Worm (Caenorhabditis elegans) whole organism, L3 larva: ENCODE data around the gene srh-2.

Experiments used
- R02D3.7 ChIP-seq: fragments of 150-350 bp; optimal IDR thresholded peaks from 2 replicates; lab custom pipeline; 2014; ENCODE audit warnings: missing biosample characterization, missing genetic modification characterization
- ZK546.5 ChIP-seq: sonication (generic microtip); optimal IDR thresholded peaks from 2 replicates; lab custom pipeline; 2017; ENCODE audit warnings: missing biosample characterization, missing genetic modification characterization
- aly-2 ChIP-seq: fragments of 150-350 bp; optimal IDR thresholded peaks from 2 replicates; lab custom pipeline; 2014; ENCODE audit warnings: missing biosample characterization, missing genetic modification characterization
- ama-1 ChIP-seq: fragments of 150-350 bp; optimal IDR thresholded peaks from 2 replicates; lab custom pipeline; 2018
- ceh-16 ChIP-seq: sonication (generic microtip); optimal IDR thresholded peaks from 2 replicates; lab custom pipeline; 2017; ENCODE audit warnings: missing biosample characterization, missing genetic modification characterization
- ceh-28 ChIP-seq: fragments of 150-350 bp; optimal IDR thresholded peaks from 2 replicates; lab custom pipeline; 2014; ENCODE audit warnings: missing biosample characterization, missing genetic modification reagents, missing genetic modification characterization
- daf-12 ChIP-seq: fragments of 150-350 bp; optimal IDR thresholded peaks from 2 replicates; lab custom pipeline; 2014; ENCODE audit warnings: missing biosample characterization, missing genetic modification reagents, missing genetic modification characterization
- egl-27 ChIP-seq: sonication (generic microtip); optimal IDR thresholded peaks from 4 replicates; lab custom pipeline; 2017; ENCODE audit warnings: missing biosample characterization, missing genetic modification reagents, missing genetic modification characterization
- egl-5 ChIP-seq: fragments of 150-350 bp; optimal IDR thresholded peaks from 2 replicates; lab custom pipeline; 2017; ENCODE audit warnings: missing biosample characterization, missing genetic modification reagents, missing genetic modification characterization, inconsistent platforms
- elt-1 ChIP-seq: fragments of 150-350 bp; optimal IDR thresholded peaks from 2 replicates; lab custom pipeline; 2014; ENCODE audit warnings: missing biosample characterization, missing genetic modification characterization
- elt-2 ChIP-seq: sonication (generic microtip); optimal IDR thresholded peaks from 2 replicates; lab custom pipeline; 2016; ENCODE audit warnings: missing genetic modification reagents, mild to moderate bottlenecking, missing genetic modification characterization, missing compliant biosample characterization
- elt-3 ChIP-seq, 3 experiments: fragments of 150-350 bp in 1 of 3; sonication (generic microtip) in 2 of 3; optimal IDR thresholded peaks; 2 replicates in 2 of 3; 4 replicates in 1 of 3; lab custom pipeline; 2014 to 2017; ENCODE audit warnings: missing biosample characterization in 3 of 3, missing genetic modification characterization in 3 of 3
- eor-1 ChIP-seq, 2 experiments: fragments of 150-350 bp; optimal IDR thresholded peaks; 2 replicates each; lab custom pipeline; 2014 to 2018; ENCODE audit warnings: missing biosample characterization in 2 of 2, missing genetic modification characterization in 2 of 2
- fkh-10 ChIP-seq: sonication (generic microtip); optimal IDR thresholded peaks from 2 replicates; lab custom pipeline; 2017; ENCODE audit warnings: missing biosample characterization, missing genetic modification reagents, missing genetic modification characterization
- fkh-2 ChIP-seq: fragments of 150-350 bp; optimal IDR thresholded peaks from 2 replicates; lab custom pipeline; 2014; ENCODE audit warnings: missing biosample characterization, missing genetic modification reagents, missing genetic modification characterization
- hmg-11 ChIP-seq: sonication (generic microtip); optimal IDR thresholded peaks from 2 replicates; lab custom pipeline; 2016; ENCODE audit warnings: missing genetic modification characterization, missing compliant biosample characterization
- jun-1 ChIP-seq: fragments of 150-350 bp; optimal IDR thresholded peaks from 2 replicates; lab custom pipeline; 2014; ENCODE audit warnings: missing biosample characterization, missing genetic modification reagents, missing genetic modification characterization
- lin-15B ChIP-seq: fragments of 150-350 bp; optimal IDR thresholded peaks from 2 replicates; lab custom pipeline; 2014; ENCODE audit warnings: missing biosample characterization, missing genetic modification characterization
- lin-39 ChIP-seq: fragments of 150-350 bp; optimal IDR thresholded peaks from 2 replicates; lab custom pipeline; 2018; ENCODE audit warnings: missing biosample characterization, missing genetic modification reagents, missing genetic modification characterization
- lsy-12 ChIP-seq: sonication (generic microtip); optimal IDR thresholded peaks from 2 replicates; lab custom pipeline; 2016; ENCODE audit warnings: mild to moderate bottlenecking, missing genetic modification characterization, missing compliant biosample characterization
- mdl-1 ChIP-seq: fragments of 150-350 bp; optimal IDR thresholded peaks from 2 replicates; lab custom pipeline; 2014; ENCODE audit warnings: missing biosample characterization, missing genetic modification characterization
- mml-1 ChIP-seq: fragments of 150-350 bp; sonication (generic microtip); optimal IDR thresholded peaks from 3 replicates; lab custom pipeline; 2014; ENCODE audit warnings: missing biosample characterization, missing genetic modification characterization
- nfya-1 ChIP-seq: sonication (generic microtip); optimal IDR thresholded peaks from 2 replicates; lab custom pipeline; 2017; ENCODE audit warnings: missing genetic modification characterization, mild to moderate bottlenecking, missing compliant biosample characterization, antibody characterized with exemption, moderate library complexity; ENCODE audit not compliant: insufficient read depth
- nhr-11 ChIP-seq: fragments of 150-350 bp; optimal IDR thresholded peaks from 2 replicates; lab custom pipeline; 2014; ENCODE audit warnings: missing biosample characterization, missing genetic modification characterization
- nhr-12 ChIP-seq: fragments of 150-350 bp; optimal IDR thresholded peaks from 2 replicates; lab custom pipeline; 2014; ENCODE audit warnings: missing biosample characterization, missing genetic modification characterization
- nhr-23 ChIP-seq: fragments of 150-350 bp; optimal IDR thresholded peaks from 2 replicates; lab custom pipeline; 2014; ENCODE audit warnings: missing biosample characterization, missing genetic modification reagents, missing genetic modification characterization
- nhr-237 ChIP-seq: fragments of 150-350 bp; optimal IDR thresholded peaks from 2 replicates; lab custom pipeline; 2014; ENCODE audit warnings: missing biosample characterization, missing genetic modification characterization
- nhr-25 ChIP-seq: sonication (generic microtip); optimal IDR thresholded peaks from 2 replicates; lab custom pipeline; 2017; ENCODE audit warnings: missing biosample characterization, missing genetic modification characterization
- nhr-28 ChIP-seq: fragments of 150-350 bp; optimal IDR thresholded peaks from 2 replicates; lab custom pipeline; 2014; ENCODE audit warnings: missing biosample characterization, missing genetic modification characterization
- nhr-43 ChIP-seq: sonication (generic microtip); optimal IDR thresholded peaks from 2 replicates; lab custom pipeline; 2016; ENCODE audit warnings: mild to moderate bottlenecking, missing genetic modification characterization, missing compliant biosample characterization; ENCODE audit not compliant: poor library complexity, severe bottlenecking
- nhr-67 ChIP-seq: fragments of 150-350 bp; optimal IDR thresholded peaks from 2 replicates; lab custom pipeline; 2014; ENCODE audit warnings: missing biosample characterization, missing genetic modification characterization
- nhr-76 ChIP-seq: fragments of 150-350 bp; sonication (generic microtip); optimal IDR thresholded peaks from 5 replicates; lab custom pipeline; 2014; ENCODE audit warnings: missing biosample characterization, missing genetic modification characterization
- nhr-77 ChIP-seq: fragments of 150-350 bp; optimal IDR thresholded peaks from 2 replicates; lab custom pipeline; 2014; ENCODE audit warnings: missing biosample characterization, missing genetic modification characterization
- pha-4 ChIP-seq: fragments of 150-350 bp; optimal IDR thresholded peaks from 2 replicates; lab custom pipeline; 2014; ENCODE audit warnings: missing biosample characterization, missing genetic modification reagents, missing genetic modification characterization
- pqm-1 ChIP-seq: fragments of 150-350 bp; optimal IDR thresholded peaks from 2 replicates; lab custom pipeline; 2017; ENCODE audit warnings: missing biosample characterization, missing genetic modification characterization, inconsistent platforms
- sea-2 ChIP-seq: fragments of 150-350 bp; sonication (generic microtip); optimal IDR thresholded peaks from 4 replicates; lab custom pipeline; 2014; ENCODE audit warnings: missing biosample characterization, missing genetic modification reagents, missing genetic modification characterization
- skn-1 ChIP-seq: fragments of 150-350 bp; optimal IDR thresholded peaks from 2 replicates; lab custom pipeline; 2014; ENCODE audit warnings: missing biosample characterization, missing genetic modification characterization
- snpc-4 ChIP-seq: fragments of 150-350 bp; optimal IDR thresholded peaks from 2 replicates; lab custom pipeline; 2014; ENCODE audit warnings: missing biosample characterization, missing genetic modification characterization
- tbx-2 ChIP-seq: sonication (generic microtip); optimal IDR thresholded peaks from 2 replicates; lab custom pipeline; 2016; ENCODE audit warnings: mild to moderate bottlenecking, missing genetic modification characterization, missing compliant biosample characterization
- unc-39 ChIP-seq: sonication (generic microtip); optimal IDR thresholded peaks from 4 replicates; lab custom pipeline; 2017; ENCODE audit warnings: missing biosample characterization, missing genetic modification characterization
- unc-62 ChIP-seq: fragments of 150-350 bp; sonication (generic microtip); optimal IDR thresholded peaks from 4 replicates; lab custom pipeline; 2014; ENCODE audit warnings: missing biosample characterization, missing genetic modification reagents, missing genetic modification characterization
- zag-1 ChIP-seq: fragments of 150-350 bp; optimal IDR thresholded peaks from 2 replicates; lab custom pipeline; 2014; ENCODE audit warnings: missing biosample characterization, missing genetic modification characterization
- ztf-4 ChIP-seq: fragments of 150-350 bp; optimal IDR thresholded peaks from 2 replicates; lab custom pipeline; 2014; ENCODE audit warnings: missing biosample characterization, missing genetic modification characterization

Gene srh-2

DNA sequence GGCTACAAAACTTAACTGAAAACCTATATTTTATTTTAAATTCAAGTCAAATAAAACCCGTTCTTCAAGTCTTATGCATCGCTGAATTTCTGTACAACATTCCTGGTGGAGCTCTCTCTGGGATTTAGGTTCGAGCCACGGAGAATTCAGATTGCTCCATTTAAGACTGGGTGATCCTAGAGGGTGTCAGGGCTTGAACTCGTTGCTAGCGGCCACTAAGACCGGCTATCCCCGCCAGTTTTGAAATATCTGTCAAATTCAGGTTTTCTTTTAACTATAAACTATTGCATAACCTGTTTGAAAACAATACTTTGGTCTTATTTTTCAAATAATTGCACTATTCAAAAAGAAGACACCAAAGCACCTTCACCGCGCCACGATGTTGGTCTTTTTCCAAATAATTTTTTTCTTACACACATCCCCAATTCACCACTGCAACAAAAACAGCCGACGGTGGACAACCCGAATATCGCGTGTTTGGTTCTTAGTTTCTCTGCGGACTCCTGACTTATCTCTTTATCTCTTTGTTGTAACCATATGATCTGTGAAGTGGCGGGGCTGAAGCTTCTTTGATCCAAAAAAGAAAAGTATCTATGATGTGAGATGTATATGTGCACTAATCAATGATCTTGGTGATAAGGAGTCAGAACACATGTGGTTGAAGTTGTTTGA lies 857 bp downstream of the srh-2 start:
- TF ChIP-seq snpc-4 (tag; lab: Kevin White, UChicago) (peak; percentile 5), ama-1 (peak; percentile 50), nhr-25 (tag; lab: Kevin White, UChicago) (peak; percentile 46), lsy-12 (tag; lab: Kevin White, UChicago) (peak; percentile 7), mdl-1 (tag; lab: Kevin White, UChicago) (peak; percentile 38), tbx-2 (tag; lab: Kevin White, UChicago) (no peak), egl-5 (tag; lab: Kevin White, UChicago) (peak; percentile 31), nhr-76 (tag; lab: Kevin White, UChicago) (no peak), pqm-1 (tag; lab: Kevin White, UChicago) (peak; percentile 65), skn-1 (tag; lab: Kevin White, UChicago) (no peak), nhr-23 (tag; lab: Kevin White, UChicago) (peak; percentile 19), pha-4 (peak; percentile 53), nfya-1 (tag; lab: Kevin White, UChicago) (peak; percentile 49), elt-2 (tag; lab: Kevin White, UChicago) (peak; percentile 77), fkh-10 (no peak), nhr-43 (tag; lab: Kevin White, UChicago) (peak; percentile 57), egl-27 (tag; lab: Kevin White, UChicago) (no peak), ceh-28 (tag; lab: Kevin White, UChicago) (no peak)

- TF ChIP-seq pqm-1 (tag; lab: Kevin White, UChicago) (peak; percentile 87), nfya-1 (tag; lab: Kevin White, UChicago) (peak; percentile 49), hmg-11 (tag; lab: Kevin White, UChicago) (no peak), R02D3.7 (tag; lab: Kevin White, UChicago) (no peak), ama-1 (peak; percentile 87), jun-1 (peak; percentile 67), nhr-43 (tag; lab: Kevin White, UChicago) (peak; percentile 85), pha-4 (peak; percentile 86), nhr-25 (tag; lab: Kevin White, UChicago) (peak; percentile 16), nhr-28 (tag; lab: Kevin White, UChicago) (no peak), lsy-12 (tag; lab: Kevin White, UChicago) (peak; percentile 44), elt-2 (tag; lab: Kevin White, UChicago) (peak; percentile 92)
These were observed 2.1 kb downstream of the srh-2 start for ce11 chrV:730216-730615.

DNA sequence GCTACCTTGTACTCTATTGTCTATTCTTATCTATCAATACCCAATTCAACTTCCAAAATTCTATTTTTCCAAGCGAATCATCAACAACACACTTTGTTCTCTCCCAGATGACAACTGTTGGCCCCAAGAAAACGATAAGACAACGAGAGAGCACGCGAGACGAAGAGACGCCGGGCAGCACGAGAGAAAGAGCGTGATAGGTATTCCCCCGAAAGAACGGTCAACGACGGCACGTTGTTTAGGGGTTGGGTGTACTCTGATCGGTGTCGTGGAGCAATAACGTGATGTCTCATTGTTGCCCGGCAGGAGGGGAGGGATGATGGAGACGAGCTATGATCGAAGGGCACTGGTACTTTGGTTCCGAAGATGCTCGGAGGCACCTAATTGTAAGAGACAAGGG lies 3.2 kb downstream of the srh-2 start:
- no peak for TF ChIP-seq eor-1 (tag; optimal IDR thresholded peaks at IDR 0.05; lab: Kevin White, UChicago)
- no peak for TF ChIP-seq nhr-77
- no peak for TF ChIP-seq ztf-4 (tag; lab: Kevin White, UChicago)
- no peak for TF ChIP-seq nhr-67 (tag; lab: Kevin White, UChicago)
- peak; percentile 53 for TF ChIP-seq nhr-28 (tag; lab: Kevin White, UChicago)
- peak; percentile 96 for TF ChIP-seq mdl-1 (tag; lab: Kevin White, UChicago)
- no peak for TF ChIP-seq elt-1 (tag; lab: Kevin White, UChicago)
- no peak for TF ChIP-seq fkh-10
- TF ChIP-seq lin-15B (tag; lab: Kevin White, UChicago): peak; percentile 46
- peak; percentile 92 for TF ChIP-seq pha-4
- peak; percentile 81 for TF ChIP-seq ama-1
- TF ChIP-seq sea-2 (GFP tag; lab: Kevin White, UChicago): no peak
- TF ChIP-seq aly-2: no peak
- TF ChIP-seq ceh-28 (tag; lab: Kevin White, UChicago): peak; percentile 62
- TF ChIP-seq lin-39: peak; percentile 90
- TF ChIP-seq unc-39: no peak
- TF ChIP-seq nhr-23 (tag; lab: Kevin White, UChicago): peak; percentile 80
- peak; percentile 85 for TF ChIP-seq nhr-11 (tag; lab: Kevin White, UChicago)
- no peak for TF ChIP-seq snpc-4 (tag; lab: Kevin White, UChicago)
- TF ChIP-seq nhr-237 (tag; lab: Kevin White, UChicago): no peak
- TF ChIP-seq zag-1 (tag; lab: Kevin White, UChicago): no peak
- peak; percentile 32 for TF ChIP-seq R02D3.7 (tag; lab: Kevin White, UChicago)
- TF ChIP-seq unc-62 (GFP tag; lab: Kevin White, UChicago): peak; percentile 74
- TF ChIP-seq ceh-16 (tag; lab: Kevin White, UChicago): no peak
- peak; percentile 44 for TF ChIP-seq egl-27 (tag; lab: Kevin White, UChicago)
- TF ChIP-seq daf-12 (tag; lab: Kevin White, UChicago): no peak
- TF ChIP-seq elt-2 (tag; lab: Kevin White, UChicago): peak; percentile 99
- TF ChIP-seq nfya-1 (tag; lab: Kevin White, UChicago): peak; percentile 74
- TF ChIP-seq ZK546.5 (tag; lab: Kevin White, UChicago): no peak
- TF ChIP-seq jun-1: peak; percentile 97
- peak; percentile 94 for TF ChIP-seq nhr-43 (tag; lab: Kevin White, UChicago)
- TF ChIP-seq hmg-11 (tag; lab: Kevin White, UChicago): no peak
- peak; percentile 77 for TF ChIP-seq lsy-12 (tag; lab: Kevin White, UChicago)
- no peak for TF ChIP-seq nhr-12 (tag; lab: Kevin White, UChicago)
- no peak for TF ChIP-seq fkh-2 (tag; lab: Kevin White, UChicago)
- TF ChIP-seq egl-5 (tag; lab: Kevin White, UChicago): no peak
- TF ChIP-seq mml-1 (tag; lab: Kevin White, UChicago): no peak
- peak; percentile 98 for TF ChIP-seq pqm-1 (tag; lab: Kevin White, UChicago)
- TF ChIP-seq nhr-76 (tag; lab: Kevin White, UChicago): no peak
- peak; percentile 32 to 47 (median 37) for TF ChIP-seq elt-3 (tag; optimal IDR thresholded peaks at IDR 0.05; lab: Kevin White, UChicago)
